Fruit fly (Drosophila melanogaster) S2 (cell line): ENCODE measurements around the gene CG13359.

ENCODE experiments used
- CG8478 ChIP-seq: fragments of >200 bp; optimal IDR thresholded peaks from 2 replicates; lab custom pipeline; 2018
- CTCF ChIP-seq, 2 experiments: fragments of >200 bp; optimal IDR thresholded peaks; 2 replicates each; lab custom pipeline; 2018

- no peak for TF ChIP-seq CG8478 (lab: Kevin White, UChicago)
- TF ChIP-seq CTCF (optimal IDR thresholded peaks at IDR 0.05; lab: Kevin White, UChicago): peak; percentile 82 to 87
Observed at dm6 chrX:784456-784855, 18.8 kb downstream of the CG13359 start, which contains the start of gene tw.
